Fruit fly (Drosophila melanogaster) whole organism, embryonic: ENCODE results near the gene peng.

Source experiments
- B-H2 ChIP-seq: fragments of 200-800 bp; sonication (Bioruptor generic); optimal IDR thresholded peaks from 2 replicates; lab custom pipeline; 2018; ENCODE audit warnings: missing biosample characterization, mild to moderate bottlenecking, missing genetic modification characterization
- CG10209 ChIP-seq: fragments of 200-800 bp; sonication (Bioruptor generic); optimal IDR thresholded peaks from 3 replicates; lab custom pipeline; 2017; ENCODE audit warnings: missing biosample characterization, mild to moderate bottlenecking, missing genetic modification characterization, missing genetic modification reagents
- CG10267 ChIP-seq: fragments of 200-800 bp; sonication (Bioruptor generic); optimal IDR thresholded peaks from 2 replicates; lab custom pipeline; 2018; ENCODE audit warnings: missing biosample characterization, mild to moderate bottlenecking, missing genetic modification characterization, moderate library complexity
- CG10959 ChIP-seq: fragments of 200-800 bp; sonication (Bioruptor generic); IDR thresholded peaks from 2 replicates; pipeline ENCODE4 v1.3.6; 2022; ENCODE audit warnings: missing biosample characterization, missing genetic modification characterization
- CG11085 ChIP-seq: fragments of 200-800 bp; sonication (Bioruptor generic); IDR thresholded peaks from 2 replicates; pipeline ENCODE4 v1.3.6; 2022; ENCODE audit warnings: missing biosample characterization, missing genetic modification characterization
- CG11504 ChIP-seq: fragments of 200-800 bp; sonication (Bioruptor generic); optimal IDR thresholded peaks from 3 replicates; lab custom pipeline; 2019; ENCODE audit warnings: missing biosample characterization, mild to moderate bottlenecking, missing genetic modification characterization, moderate library complexity
- CG12071 ChIP-seq: fragments of 200-800 bp; sonication (Bioruptor generic); optimal IDR thresholded peaks from 3 replicates; lab custom pipeline; 2018; ENCODE audit warnings: missing biosample characterization, mild to moderate bottlenecking, missing genetic modification characterization
- CG12769 ChIP-seq: fragments of 200-800 bp; sonication (Bioruptor generic); optimal IDR thresholded peaks from 2 replicates; lab custom pipeline; 2019; ENCODE audit warnings: missing biosample characterization, mild to moderate bottlenecking, missing genetic modification characterization, moderate library complexity
- CG13287 ChIP-seq: fragments of 200-800 bp; sonication (Bioruptor generic); IDR thresholded peaks from 2 replicates; pipeline ENCODE4 v1.3.6; 2022; ENCODE audit warnings: missing biosample characterization, missing genetic modification characterization; ENCODE audit not compliant: partially characterized antibody
- CG15073 ChIP-seq: fragments of 200-800 bp; sonication (Bioruptor generic); optimal IDR thresholded peaks from 2 replicates; lab custom pipeline; 2016; ENCODE audit warnings: missing biosample characterization, missing genetic modification characterization
- CG1603 ChIP-seq: fragments of 200-800 bp; sonication (Bioruptor generic); optimal IDR thresholded peaks from 2 replicates; lab custom pipeline; 2019; ENCODE audit warnings: missing biosample characterization, mild to moderate bottlenecking, missing genetic modification characterization, moderate library complexity
- CG32532 ChIP-seq: fragments of 200-800 bp; sonication (Bioruptor generic); IDR thresholded peaks from 2 replicates; pipeline ENCODE4 v1.3.6; 2022; ENCODE audit warnings: missing biosample characterization, missing genetic modification characterization
- CG34224 ChIP-seq: fragments of 200-800 bp; sonication (Bioruptor generic); IDR thresholded peaks from 3 replicates; pipeline ENCODE4 v1.3.6; 2022; ENCODE audit warnings: missing biosample characterization, missing genetic modification characterization; ENCODE audit not compliant: partially characterized antibody
- CG42726 ChIP-seq: fragments of 200-800 bp; sonication (Bioruptor generic); IDR thresholded peaks from 2 replicates; pipeline ENCODE4 v1.3.6; 2022; ENCODE audit warnings: missing biosample characterization, missing genetic modification characterization; ENCODE audit not compliant: partially characterized antibody
- CG4820 ChIP-seq: fragments of 200-800 bp; sonication (Bioruptor generic); optimal IDR thresholded peaks from 3 replicates; lab custom pipeline; 2016; ENCODE audit warnings: missing biosample characterization, missing genetic modification characterization
- CG6272 ChIP-seq: fragments of 200-800 bp; sonication (Bioruptor generic); IDR thresholded peaks from 2 replicates; pipeline ENCODE4 v1.3.6; 2022; ENCODE audit warnings: missing biosample characterization, missing genetic modification characterization
- CG6791 ChIP-seq: fragments of 200-800 bp; sonication (Bioruptor generic); IDR thresholded peaks from 3 replicates; pipeline ENCODE4 v1.3.6; 2022; ENCODE audit warnings: missing biosample characterization, missing genetic modification characterization; ENCODE audit not compliant: partially characterized antibody
- CG9609 ChIP-seq: fragments of 200-800 bp; sonication (Bioruptor generic); optimal IDR thresholded peaks from 3 replicates; lab custom pipeline; 2016; ENCODE audit warnings: missing biosample characterization, missing genetic modification characterization
- CG9727 ChIP-seq: fragments of 200-800 bp; sonication (Bioruptor generic); optimal IDR thresholded peaks from 3 replicates; lab custom pipeline; 2017; ENCODE audit warnings: missing biosample characterization, mild to moderate bottlenecking, missing genetic modification characterization
- CG9797 ChIP-seq: fragments of 200-800 bp; sonication (Bioruptor generic); optimal IDR thresholded peaks from 3 replicates; lab custom pipeline; 2018; ENCODE audit warnings: missing biosample characterization, mild to moderate bottlenecking, missing genetic modification characterization
- CG9932 ChIP-seq: fragments of 200-800 bp; sonication (Bioruptor generic); IDR thresholded peaks from 2 replicates; pipeline ENCODE4 v1.3.6; 2022; ENCODE audit warnings: missing biosample characterization, missing genetic modification characterization
- D ChIP-seq, 2 experiments: fragments of 200-800 bp in 1 of 2; fragments of >200 bp in 1 of 2; sonication (Bioruptor generic) in 1 of 2; optimal IDR thresholded peaks; 2 replicates in 1 of 2; 3 replicates in 1 of 2; lab custom pipeline; 2017; ENCODE audit warnings: mild to moderate bottlenecking in 1 of 2, missing biosample characterization in 1 of 2, missing genetic modification characterization in 1 of 2, missing genetic modification reagents in 1 of 2
- HHEX ChIP-seq: fragments of 200-800 bp; sonication (Bioruptor generic); optimal IDR thresholded peaks from 3 replicates; lab custom pipeline; 2017; ENCODE audit warnings: missing biosample characterization, mild to moderate bottlenecking, missing genetic modification characterization, missing genetic modification reagents
- Jarid2 ChIP-seq: fragments of 200-800 bp; sonication (Bioruptor generic); optimal IDR thresholded peaks from 3 replicates; lab custom pipeline; 2017; ENCODE audit warnings: mild to moderate bottlenecking, missing biosample characterization, missing genetic modification reagents, missing genetic modification characterization
- NC2β ChIP-seq: fragments of 200-800 bp; sonication (Bioruptor generic); optimal IDR thresholded peaks from 2 replicates; lab custom pipeline; 2016; ENCODE audit warnings: missing biosample characterization, missing genetic modification characterization
- Sox100B ChIP-seq: fragments of 200-800 bp; sonication (Bioruptor generic); optimal IDR thresholded peaks from 3 replicates; lab custom pipeline; 2018; ENCODE audit warnings: missing biosample characterization, mild to moderate bottlenecking, missing genetic modification characterization
- abd-A ChIP-seq: fragments of 200-800 bp; sonication (Bioruptor generic); optimal IDR thresholded peaks from 3 replicates; lab custom pipeline; 2019; ENCODE audit warnings: missing biosample characterization, mild to moderate bottlenecking, missing genetic modification characterization, moderate library complexity
- chif ChIP-seq, 2 experiments: fragments of 200-800 bp; sonication (Bioruptor generic); optimal IDR thresholded peaks; 3 replicates each; lab custom pipeline; 2016; ENCODE audit warnings: missing biosample characterization in 2 of 2, missing genetic modification characterization in 2 of 2
- crp ChIP-seq, 2 experiments: fragments of 200-800 bp; sonication (Bioruptor generic); optimal IDR thresholded peaks; 2 replicates in 1 of 2; 3 replicates in 1 of 2; lab custom pipeline; 2017; ENCODE audit warnings: missing biosample characterization in 2 of 2, missing genetic modification characterization in 2 of 2, mild to moderate bottlenecking in 1 of 2, moderate library complexity in 1 of 2
- dimm ChIP-seq: fragments of 200-800 bp; sonication (Bioruptor generic); IDR thresholded peaks from 2 replicates; pipeline ENCODE4 v1.3.6; 2022; ENCODE audit warnings: missing biosample characterization, missing genetic modification characterization
- dm ChIP-seq: fragments of 200-800 bp; sonication (Bioruptor generic); optimal IDR thresholded peaks from 3 replicates; lab custom pipeline; 2016; ENCODE audit warnings: missing biosample characterization, missing genetic modification characterization
- dpn ChIP-seq, 2 experiments: fragments of 200-800 bp; sonication (Bioruptor generic); optimal IDR thresholded peaks; 3 replicates each; lab custom pipeline; 2016; ENCODE audit warnings: missing biosample characterization in 2 of 2, missing genetic modification characterization in 2 of 2
- her ChIP-seq: fragments of 200-800 bp; sonication (Bioruptor generic); optimal IDR thresholded peaks from 2 replicates; lab custom pipeline; 2016; ENCODE audit warnings: missing biosample characterization, missing genetic modification characterization
- ind ChIP-seq: fragments of 200-800 bp; sonication (Bioruptor generic); optimal IDR thresholded peaks from 3 replicates; lab custom pipeline; 2016; ENCODE audit warnings: missing biosample characterization, missing genetic modification characterization
- jumu ChIP-seq: fragments of 200-800 bp; sonication (Bioruptor generic); optimal IDR thresholded peaks from 3 replicates; lab custom pipeline; 2016; ENCODE audit warnings: missing biosample characterization, missing genetic modification characterization
- klu ChIP-seq: fragments of 200-800 bp; sonication (Bioruptor generic); IDR thresholded peaks from 2 replicates; pipeline ENCODE4 v1.3.6; 2022; ENCODE audit warnings: missing biosample characterization, missing genetic modification characterization
- lab ChIP-seq: fragments of 200-800 bp; sonication (Bioruptor generic); optimal IDR thresholded peaks from 3 replicates; lab custom pipeline; 2017; ENCODE audit warnings: missing biosample characterization, missing genetic modification characterization, mild to moderate bottlenecking, moderate library complexity, missing genetic modification reagents
- lilli ChIP-seq: fragments of 200-800 bp; sonication (Bioruptor generic); optimal IDR thresholded peaks from 3 replicates; lab custom pipeline; 2016; ENCODE audit warnings: missing biosample characterization, missing genetic modification characterization
- pb ChIP-seq: fragments of 200-800 bp; sonication (Bioruptor generic); optimal IDR thresholded peaks from 3 replicates; lab custom pipeline; 2016; ENCODE audit warnings: missing biosample characterization, missing genetic modification characterization
- peb ChIP-seq: fragments of 200-800 bp; sonication (Bioruptor generic); IDR thresholded peaks from 2 replicates; pipeline ENCODE4 v1.3.6; 2022; ENCODE audit warnings: missing biosample characterization, missing genetic modification characterization
- pros ChIP-seq: fragments of 200-800 bp; sonication (Bioruptor generic); optimal IDR thresholded peaks from 3 replicates; lab custom pipeline; 2019; ENCODE audit warnings: missing biosample characterization, mild to moderate bottlenecking, missing genetic modification characterization, moderate library complexity
- rib ChIP-seq: fragments of 200-800 bp; sonication (Bioruptor generic); IDR thresholded peaks from 2 replicates; pipeline ENCODE4 v1.3.6; 2022; ENCODE audit warnings: missing biosample characterization, missing genetic modification characterization
- sna ChIP-seq: fragments of 200-800 bp; sonication (Bioruptor generic); IDR thresholded peaks from 2 replicates; pipeline ENCODE4 v1.3.6; 2022; ENCODE audit warnings: missing biosample characterization, missing genetic modification characterization; ENCODE audit not compliant: partially characterized antibody
- sob ChIP-seq: fragments of 200-800 bp; sonication (Bioruptor generic); IDR thresholded peaks from 2 replicates; pipeline ENCODE4 v1.3.6; 2022; ENCODE audit warnings: missing biosample characterization, missing genetic modification characterization
- tap ChIP-seq: fragments of 200-800 bp; optimal IDR thresholded peaks from 3 replicates; lab custom pipeline; 2019; ENCODE audit warnings: missing biosample characterization, mild to moderate bottlenecking, missing genetic modification characterization, moderate library complexity
- tin ChIP-seq: fragments of 200-800 bp; sonication (Bioruptor generic); optimal IDR thresholded peaks from 3 replicates; lab custom pipeline; 2016; ENCODE audit warnings: missing biosample characterization, missing genetic modification characterization
- vnd ChIP-seq: fragments of 200-800 bp; sonication (Bioruptor generic); IDR thresholded peaks from 3 replicates; pipeline ENCODE4 v1.3.6; 2022; ENCODE audit warnings: missing biosample characterization, missing genetic modification characterization; ENCODE audit not compliant: partially characterized antibody
- yki ChIP-seq: fragments of >200 bp; optimal IDR thresholded peaks from 3 replicates; lab custom pipeline; 2018

Gene peng

DNA sequence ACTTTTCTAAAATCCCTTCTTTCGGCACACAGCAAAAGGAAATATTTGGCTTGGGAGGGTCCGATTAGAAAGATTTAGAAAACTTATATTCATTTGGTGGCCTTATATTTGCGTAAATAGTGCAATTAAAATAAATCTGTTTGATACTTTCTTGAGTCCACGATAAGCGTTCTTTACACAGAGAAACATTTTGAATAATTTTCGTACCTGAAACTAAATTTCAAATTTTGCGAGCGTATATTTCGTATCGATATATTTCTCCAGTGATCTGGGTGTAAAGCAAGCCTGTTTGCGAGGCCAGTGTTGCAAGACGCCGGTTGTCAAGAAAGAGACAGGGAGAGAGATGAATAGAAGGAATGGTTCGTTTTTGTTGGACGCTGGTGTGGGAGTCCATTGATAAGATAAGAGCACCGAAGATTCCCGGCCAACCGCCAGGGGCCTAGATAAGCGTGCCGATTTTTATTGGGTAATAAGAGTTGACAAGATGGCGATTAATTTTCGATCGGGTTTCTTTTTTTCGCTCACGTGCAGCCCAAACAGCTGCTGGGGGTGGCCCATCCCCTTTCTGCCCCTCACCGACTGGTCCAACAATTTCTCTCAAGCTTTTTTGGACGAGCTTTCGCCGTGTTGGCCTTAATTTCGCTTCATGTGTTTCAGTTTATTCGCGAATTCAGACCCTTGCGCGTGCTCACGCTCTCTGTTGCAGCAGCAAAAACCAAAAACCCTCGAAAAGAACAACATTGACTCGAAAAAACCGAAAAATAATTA is 24.2 kb upstream of the peng start, which contains the start of gene slgA (continued):
- no peak for TF ChIP-seq Jarid2
- no peak for TF ChIP-seq pros
- peak; percentile 62; the same call in 2 of the 3 replicates for TF ChIP-seq CG34224
- TF ChIP-seq ind (GFP tag; lab: Kevin White, UChicago) = peak; percentile 9
- no peak for TF ChIP-seq klu
- peak; percentile 43 for TF ChIP-seq CG9609 (GFP tag; lab: Kevin White, UChicago)
- no peak for TF ChIP-seq abd-A (tag; lab: Kevin White, UChicago)
- TF ChIP-seq CG6791 (GFP tag; lab: Robert Waterston, UW) = peak; percentile 78
- TF ChIP-seq CG15073 (GFP tag; lab: Kevin White, UChicago) = peak; percentile 89
- TF ChIP-seq CG4820 (GFP tag; lab: Kevin White, UChicago) = peak; percentile 24
- peak; percentile 72 for TF ChIP-seq vnd
- peak; percentile 1 for TF ChIP-seq tin (GFP tag; lab: Kevin White, UChicago)
- no peak for TF ChIP-seq tap (tag; lab: Kevin White, UChicago)
- TF ChIP-seq CG9932 (GFP tag; lab: Robert Waterston, UW) = peak; percentile 67
- TF ChIP-seq lilli (GFP tag; lab: Kevin White, UChicago) = peak; percentile 47
- TF ChIP-seq D (optimal IDR thresholded peaks at IDR 0.05; lab: Kevin White, UChicago) = no peak
- no peak for TF ChIP-seq D (GFP tag; optimal IDR thresholded peaks at IDR 0.05; lab: Kevin White, UChicago)
- peak; percentile 75 for TF ChIP-seq CG13287 (GFP tag; lab: Robert Waterston, UW)
- no peak for TF ChIP-seq CG6272 (GFP tag; lab: Robert Waterston, UW)
- TF ChIP-seq B-H2 (GFP tag; lab: Kevin White, UChicago) = peak; percentile 53
- peak; percentile 60 for TF ChIP-seq CG1603 (tag; lab: Kevin White, UChicago)
- no peak for TF ChIP-seq yki (lab: Kevin White, UChicago)
- peak in 1 of 2 experiments; percentile 69 for TF ChIP-seq crp (GFP tag; optimal IDR thresholded peaks at IDR 0.05; lab: Kevin White, UChicago)
- TF ChIP-seq CG10267 (tag; lab: Kevin White, UChicago) = peak; percentile 94
- TF ChIP-seq chif (GFP tag; optimal IDR thresholded peaks at IDR 0.05; lab: Kevin White, UChicago) = peak; percentile 5 to 29
- TF ChIP-seq sna (GFP tag; lab: Robert Waterston, UW) = 0 out of 2 replicates have a peak, but pooled peaks have one; percentile 37
- peak; percentile 0 for TF ChIP-seq CG10209 (GFP tag; lab: Kevin White, UChicago)
- TF ChIP-seq HHEX (GFP tag; lab: Kevin White, UChicago) = peak; percentile 36
- no peak for TF ChIP-seq CG10959 (GFP tag; lab: Robert Waterston, UW)
- peak; percentile 53 for TF ChIP-seq CG12769
- TF ChIP-seq lab (GFP tag; lab: Kevin White, UChicago) = peak; percentile 49
- TF ChIP-seq sob = peak; percentile 68
- peak; percentile 13 for TF ChIP-seq CG11504 (tag; lab: Kevin White, UChicago)
- peak; percentile 19 for TF ChIP-seq Sox100B (GFP tag; lab: Kevin White, UChicago)
- TF ChIP-seq CG12071 = peak; percentile 21
- peak in 1 of 2 experiments; percentile 46 for TF ChIP-seq dpn (GFP tag; optimal IDR thresholded peaks at IDR 0.05; lab: Kevin White, UChicago)
- TF ChIP-seq her = peak; percentile 30
- no peak for TF ChIP-seq CG9797 (GFP tag; lab: Kevin White, UChicago)
- TF ChIP-seq CG9727 (GFP tag; lab: Kevin White, UChicago) = peak; percentile 40
- no peak for TF ChIP-seq dimm (GFP tag; lab: Robert Waterston, UW)
- TF ChIP-seq CG42726 (GFP tag; lab: Robert Waterston, UW) = peak; percentile 17; the same call in 1 of the 2 replicates
- TF ChIP-seq dm = peak; percentile 52
- TF ChIP-seq NC2β (GFP tag; lab: Kevin White, UChicago) = peak; percentile 48
- peak; percentile 43 for TF ChIP-seq jumu (GFP tag; lab: Kevin White, UChicago)
- peak; percentile 22; the same call in 1 of the 2 replicates for TF ChIP-seq CG32532 (GFP tag; lab: Robert Waterston, UW)
- TF ChIP-seq peb (GFP tag; lab: Robert Waterston, UW) = no peak
- no peak for TF ChIP-seq CG11085 (GFP tag; lab: Robert Waterston, UW)
- 0 out of 2 replicates have a peak, but pooled peaks have one; percentile 15 for TF ChIP-seq rib
- TF ChIP-seq pb (GFP tag; lab: Kevin White, UChicago) = peak; percentile 15
